Worm (Caenorhabditis elegans) whole organism, early embryonic: Measurements from ENCODE around the gene ttr-28.

Experiments
- B0310.2 ChIP-seq: sonication (generic microtip); optimal IDR thresholded peaks from 2 replicates; lab custom pipeline; 2016; ENCODE audit warnings: mild to moderate bottlenecking, missing genetic modification characterization, missing compliant biosample characterization
- F13C5.2 ChIP-seq: sonication (generic microtip); optimal IDR thresholded peaks from 2 replicates; lab custom pipeline; 2017; ENCODE audit warnings: mild to moderate bottlenecking, missing genetic modification characterization, inconsistent platforms, missing compliant biosample characterization
- aly-1 ChIP-seq: sonication (generic microtip); optimal IDR thresholded peaks from 2 replicates; lab custom pipeline; 2016; ENCODE audit warnings: missing genetic modification characterization, missing compliant biosample characterization
- ama-1 ChIP-seq: fragments of 150-350 bp; optimal IDR thresholded peaks from 2 replicates; lab custom pipeline; 2014
- ceh-13 ChIP-seq: fragments of 200-800 bp; sonication (Bioruptor generic); optimal IDR thresholded peaks from 2 replicates; lab custom pipeline; 2018; ENCODE audit warnings: mild to moderate bottlenecking, missing genetic modification characterization, missing compliant biosample characterization
- ceh-36 ChIP-seq: sonication (generic microtip); optimal IDR thresholded peaks from 2 replicates; lab custom pipeline; 2016; ENCODE audit warnings: missing genetic modification characterization, inconsistent platforms, missing compliant biosample characterization
- ets-7 ChIP-seq: sonication (generic microtip); optimal IDR thresholded peaks from 2 replicates; lab custom pipeline; 2016; ENCODE audit warnings: missing genotype, missing genetic modification characterization, missing compliant biosample characterization
- flt-1 ChIP-seq: fragments of 200-800 bp; sonication (Bioruptor generic); IDR thresholded peaks from 2 replicates; pipeline ENCODE4 v1.3.6; 2022; ENCODE audit warnings: missing genetic modification characterization, missing compliant biosample characterization
- hmbx-1 ChIP-seq: sonication (generic microtip); optimal IDR thresholded peaks from 2 replicates; lab custom pipeline; 2016; ENCODE audit warnings: mild to moderate bottlenecking, missing genetic modification characterization, missing compliant biosample characterization
- hmg-4 ChIP-seq: fragments of 200-800 bp; sonication (Bioruptor generic); optimal IDR thresholded peaks from 2 replicates; lab custom pipeline; 2018; ENCODE audit warnings: mild to moderate bottlenecking, missing genetic modification characterization, missing compliant biosample characterization
- hnd-1 ChIP-seq: sonication (generic microtip); optimal IDR thresholded peaks from 2 replicates; lab custom pipeline; 2016; ENCODE audit warnings: missing genetic modification characterization, missing compliant biosample characterization
- pes-1 ChIP-seq: fragments of 200-800 bp; sonication (Bioruptor generic); IDR thresholded peaks from 2 replicates; pipeline ENCODE4 v1.3.6; 2022; ENCODE audit warnings: missing genetic modification reagents, missing genetic modification characterization, missing compliant biosample characterization
- scrt-1 ChIP-seq: fragments of 200-800 bp; sonication (Bioruptor generic); IDR thresholded peaks from 2 replicates; pipeline ENCODE4 v1.3.6; 2022; ENCODE audit warnings: missing genetic modification characterization, missing compliant biosample characterization
- sea-1 ChIP-seq: fragments of 200-800 bp; sonication (Bioruptor generic); conservative IDR thresholded peaks from 2 replicates; pipeline ENCODE4 v1.3.6; 2022; ENCODE audit warnings: missing genetic modification characterization, missing compliant biosample characterization
- tbx-11 ChIP-seq: fragments of 200-800 bp; sonication (Bioruptor generic); IDR thresholded peaks from 2 replicates; pipeline ENCODE4 v1.3.6; 2022; ENCODE audit warnings: missing genetic modification characterization, missing compliant biosample characterization
- tbx-37 ChIP-seq: fragments of 200-800 bp; sonication (Bioruptor generic); conservative IDR thresholded peaks from 2 replicates; pipeline ENCODE4 v1.3.6; 2022; ENCODE audit warnings: missing genetic modification reagents, missing genetic modification characterization, missing compliant biosample characterization
- tra-4 ChIP-seq: sonication (generic microtip); optimal IDR thresholded peaks from 2 replicates; lab custom pipeline; 2017; ENCODE audit warnings: missing genetic modification characterization, missing compliant biosample characterization

ttr-28 gene

DNA sequence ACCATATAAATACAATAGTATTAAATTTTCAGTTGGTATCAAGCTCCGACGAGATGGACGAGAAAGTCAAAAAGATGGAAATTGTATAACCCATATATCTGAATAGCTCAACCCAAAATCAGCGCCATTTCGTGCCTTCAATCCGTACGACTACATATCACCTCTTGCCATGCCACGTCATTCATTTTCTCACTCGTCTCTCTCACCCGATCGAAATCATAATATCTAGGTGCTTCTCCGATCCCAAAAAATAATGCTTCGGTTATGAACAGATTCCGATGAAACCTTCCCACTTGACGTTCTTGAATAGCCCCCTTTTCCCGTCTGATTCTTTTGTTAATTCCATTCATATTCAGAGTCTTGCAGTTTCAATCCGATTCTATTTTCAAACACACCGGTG lies 23.6 kb downstream of the ttr-28 start:
- TF ChIP-seq tbx-11 (GFP tag; lab: Robert Waterston, UW), result no peak
- TF ChIP-seq pes-1 (GFP tag; lab: Robert Waterston, UW), result no peak
- no peak for TF ChIP-seq B0310.2 (tag; lab: Kevin White, UChicago)
- no peak for TF ChIP-seq tbx-37 (GFP tag; lab: Robert Waterston, UW)
- TF ChIP-seq tra-4 (tag; lab: Kevin White, UChicago), result no peak

DNA sequence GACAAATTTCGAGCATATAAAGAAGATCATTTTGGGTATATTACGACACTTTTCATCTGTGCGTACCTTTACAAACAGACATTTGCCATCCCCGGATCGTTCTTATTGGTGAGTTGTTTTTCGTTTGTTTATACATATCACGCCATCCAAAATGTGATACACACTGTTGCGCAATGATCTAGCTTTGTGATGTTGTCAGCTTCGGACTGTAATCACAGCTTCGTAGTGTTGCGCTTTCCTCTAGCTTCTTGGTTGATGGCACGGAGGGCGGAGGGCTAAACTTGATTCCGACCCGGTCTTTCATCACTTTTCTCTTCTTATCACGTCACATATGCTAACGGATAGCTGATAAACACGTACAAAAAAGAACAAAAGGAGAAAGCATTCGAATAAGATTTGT lies 25.6 kb downstream of the ttr-28 start:
- no peak for TF ChIP-seq F13C5.2 (tag; lab: Kevin White, UChicago)
- no peak for TF ChIP-seq aly-1 (tag; lab: Kevin White, UChicago)
- TF ChIP-seq tra-4 (tag; lab: Kevin White, UChicago), result no peak
- no peak for TF ChIP-seq pes-1 (GFP tag; lab: Robert Waterston, UW)
- no peak for TF ChIP-seq hmbx-1
- no peak for TF ChIP-seq hmg-4 (GFP tag; lab: Kevin White, UChicago)
- no peak for TF ChIP-seq sea-1 (GFP tag; lab: Robert Waterston, UW)
- TF ChIP-seq tbx-11 (GFP tag; lab: Robert Waterston, UW), result no peak
- no peak for TF ChIP-seq ets-7 (tag; lab: Kevin White, UChicago)
- TF ChIP-seq ceh-36 (tag; lab: Kevin White, UChicago), result no peak

DNA sequence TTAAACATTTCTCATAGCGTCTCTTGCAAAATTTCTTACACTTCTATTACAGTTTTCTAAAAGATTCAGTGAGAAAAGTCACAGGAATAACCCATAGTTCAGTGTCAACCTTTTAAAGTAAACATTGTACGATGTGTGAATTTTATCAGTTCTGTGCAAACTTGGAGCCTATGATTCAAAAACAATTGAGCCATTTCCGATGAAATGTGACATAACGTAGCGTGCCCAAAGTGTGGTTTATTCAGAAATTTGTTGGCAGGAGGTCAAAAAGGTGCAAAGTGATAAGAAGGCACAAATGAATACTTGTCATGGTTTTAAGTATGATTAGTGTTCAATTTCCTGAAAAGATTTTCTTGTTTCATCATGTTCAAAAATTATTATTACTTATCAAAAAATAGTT lies 27.4 kb downstream of the ttr-28 start:
- TF ChIP-seq ceh-36 (tag; lab: Kevin White, UChicago) (no peak), flt-1 (GFP tag; lab: Robert Waterston, UW) (no peak), B0310.2 (tag; lab: Kevin White, UChicago) (no peak), F13C5.2 (tag; lab: Kevin White, UChicago) (no peak), sea-1 (GFP tag; lab: Robert Waterston, UW) (no peak), tbx-37 (GFP tag; lab: Robert Waterston, UW) (no peak), scrt-1 (GFP tag; lab: Robert Waterston, UW) (no peak), aly-1 (tag; lab: Kevin White, UChicago) (no peak), ama-1 (no peak)

DNA sequence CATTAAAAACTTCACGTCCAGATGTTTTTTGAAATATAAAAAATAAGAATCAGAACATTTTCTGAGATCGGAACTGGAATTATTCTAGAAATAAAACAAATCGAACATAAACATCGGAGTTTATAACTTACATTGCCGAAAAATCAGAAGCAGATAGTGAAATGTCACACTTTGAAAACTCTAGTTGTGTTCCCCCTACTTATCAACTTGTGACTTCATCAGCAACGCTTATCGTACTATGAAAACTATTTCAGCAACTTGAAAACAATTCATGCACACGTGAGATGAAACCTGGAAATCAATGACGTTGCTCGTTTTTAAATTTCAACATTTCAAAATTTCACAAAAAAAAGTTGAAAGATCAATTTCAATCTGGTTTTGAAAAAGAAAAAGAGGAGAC lies 28.3 kb downstream of the ttr-28 start:
- no peak for TF ChIP-seq ama-1
- TF ChIP-seq aly-1 (tag; lab: Kevin White, UChicago), result no peak
- no peak for TF ChIP-seq tra-4 (tag; lab: Kevin White, UChicago)
- TF ChIP-seq ceh-13 (GFP tag; lab: Kevin White, UChicago), result no peak
- TF ChIP-seq flt-1 (GFP tag; lab: Robert Waterston, UW), result no peak
- TF ChIP-seq B0310.2 (tag; lab: Kevin White, UChicago), result no peak
- TF ChIP-seq hmbx-1, result no peak
- TF ChIP-seq F13C5.2 (tag; lab: Kevin White, UChicago), result no peak

DNA sequence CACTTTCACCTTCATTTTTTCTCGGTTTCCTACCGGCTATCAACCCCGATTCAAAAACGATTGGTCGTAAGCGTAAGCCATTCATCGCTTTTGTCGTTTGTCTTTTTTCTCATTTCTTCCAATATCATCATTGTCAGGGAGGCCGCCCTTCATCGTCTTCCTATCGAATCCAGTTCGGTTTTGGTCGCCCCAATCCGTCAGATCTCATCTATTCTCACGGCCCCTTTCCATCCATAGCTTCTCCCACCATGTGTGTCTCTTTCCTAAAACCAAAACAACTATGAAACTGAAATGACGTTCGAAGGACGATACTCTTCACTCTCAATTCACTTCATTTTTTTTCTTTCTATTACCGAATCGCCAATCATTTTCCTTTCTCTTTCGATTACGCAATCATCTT lies 29.1 kb downstream of the ttr-28 start:
- TF ChIP-seq ceh-13 (GFP tag; lab: Kevin White, UChicago) (no peak), B0310.2 (tag; lab: Kevin White, UChicago) (no peak), hnd-1 (tag; lab: Kevin White, UChicago) (no peak), aly-1 (tag; lab: Kevin White, UChicago) (no peak), hmg-4 (GFP tag; lab: Kevin White, UChicago) (no peak), tbx-11 (GFP tag; lab: Robert Waterston, UW) (no peak), ama-1 (no peak), F13C5.2 (tag; lab: Kevin White, UChicago) (no peak), sea-1 (GFP tag; lab: Robert Waterston, UW) (no peak), tra-4 (tag; lab: Kevin White, UChicago) (no peak), ceh-36 (tag; lab: Kevin White, UChicago) (no peak), flt-1 (GFP tag; lab: Robert Waterston, UW) (no peak), ets-7 (tag; lab: Kevin White, UChicago) (no peak), scrt-1 (GFP tag; lab: Robert Waterston, UW) (no peak), pes-1 (GFP tag; lab: Robert Waterston, UW) (no peak), tbx-37 (GFP tag; lab: Robert Waterston, UW) (no peak), hmbx-1 (no peak)

DNA sequence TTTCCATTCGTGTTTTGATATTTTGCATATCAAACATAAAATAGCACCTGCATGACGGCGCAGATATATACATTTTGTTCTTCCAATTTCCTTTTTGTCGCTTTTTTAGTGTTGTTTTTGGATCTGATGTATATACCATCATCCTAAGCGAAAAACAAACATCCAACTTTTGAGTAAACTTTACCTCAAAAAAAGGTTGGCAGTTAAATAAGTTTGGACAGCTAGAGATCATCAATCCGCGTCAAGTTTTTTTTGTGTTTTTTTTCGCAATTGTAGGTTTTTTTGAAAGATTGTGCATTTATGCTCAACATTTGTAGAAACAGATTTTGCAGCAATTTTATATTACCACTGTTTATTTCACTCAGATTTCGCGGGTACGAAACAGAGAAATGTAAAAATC lies 33.2 kb downstream of the ttr-28 start, which contains the start of gene bus-19:
bus-19 (plus strand) TSS at position 301 of the 400 bp plus-strand sequence.
- no peak for TF ChIP-seq flt-1 (GFP tag; lab: Robert Waterston, UW)
- no peak for TF ChIP-seq ets-7 (tag; lab: Kevin White, UChicago)
- no peak for TF ChIP-seq hmg-4 (GFP tag; lab: Kevin White, UChicago)
- TF ChIP-seq pes-1 (GFP tag; lab: Robert Waterston, UW), result no peak
- TF ChIP-seq tra-4 (tag; lab: Kevin White, UChicago), result no peak
- TF ChIP-seq ceh-36 (tag; lab: Kevin White, UChicago), result no peak
- no peak for TF ChIP-seq ceh-13 (GFP tag; lab: Kevin White, UChicago)
- TF ChIP-seq scrt-1 (GFP tag; lab: Robert Waterston, UW), result no peak
- no peak for TF ChIP-seq tbx-11 (GFP tag; lab: Robert Waterston, UW)
- no peak for TF ChIP-seq tbx-37 (GFP tag; lab: Robert Waterston, UW)
- no peak for TF ChIP-seq sea-1 (GFP tag; lab: Robert Waterston, UW)
- TF ChIP-seq B0310.2 (tag; lab: Kevin White, UChicago), result no peak
- no peak for TF ChIP-seq aly-1 (tag; lab: Kevin White, UChicago)
- no peak for TF ChIP-seq F13C5.2 (tag; lab: Kevin White, UChicago)
- TF ChIP-seq ama-1, result no peak
- TF ChIP-seq hmbx-1, result no peak
- TF ChIP-seq hnd-1 (tag; lab: Kevin White, UChicago), result no peak

DNA sequence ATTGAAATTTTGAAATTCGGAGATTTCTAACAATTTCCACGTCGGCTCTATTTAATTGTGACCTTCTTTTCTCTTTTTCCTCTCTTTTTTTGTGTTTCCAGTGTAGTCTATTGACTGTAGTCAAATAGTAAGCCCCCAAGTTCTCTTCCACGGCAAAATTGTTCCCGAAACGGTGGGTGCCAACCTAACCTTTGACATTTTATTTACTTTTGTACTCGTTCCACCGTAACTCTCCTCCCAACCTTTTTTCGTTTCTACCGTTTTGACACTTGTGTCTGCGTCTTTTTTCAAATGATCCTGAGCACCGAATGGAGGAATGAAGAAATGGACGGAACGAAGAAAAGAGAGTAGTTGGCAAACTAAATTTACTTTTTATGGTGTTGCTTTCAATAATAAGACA lies 34.2 kb downstream of the ttr-28 start:
- no peak for TF ChIP-seq hmbx-1
- TF ChIP-seq pes-1 (GFP tag; lab: Robert Waterston, UW), result no peak
- no peak for TF ChIP-seq ceh-36 (tag; lab: Kevin White, UChicago)
- TF ChIP-seq ama-1, result no peak
- no peak for TF ChIP-seq hnd-1 (tag; lab: Kevin White, UChicago)
- TF ChIP-seq ceh-13 (GFP tag; lab: Kevin White, UChicago), result no peak
- TF ChIP-seq B0310.2 (tag; lab: Kevin White, UChicago), result no peak
- no peak for TF ChIP-seq hmg-4 (GFP tag; lab: Kevin White, UChicago)
- TF ChIP-seq aly-1 (tag; lab: Kevin White, UChicago), result no peak
- no peak for TF ChIP-seq flt-1 (GFP tag; lab: Robert Waterston, UW)
- TF ChIP-seq tra-4 (tag; lab: Kevin White, UChicago), result no peak
